Worm (Caenorhabditis elegans): ENCODE data around the gene rle-1.

DNA sequence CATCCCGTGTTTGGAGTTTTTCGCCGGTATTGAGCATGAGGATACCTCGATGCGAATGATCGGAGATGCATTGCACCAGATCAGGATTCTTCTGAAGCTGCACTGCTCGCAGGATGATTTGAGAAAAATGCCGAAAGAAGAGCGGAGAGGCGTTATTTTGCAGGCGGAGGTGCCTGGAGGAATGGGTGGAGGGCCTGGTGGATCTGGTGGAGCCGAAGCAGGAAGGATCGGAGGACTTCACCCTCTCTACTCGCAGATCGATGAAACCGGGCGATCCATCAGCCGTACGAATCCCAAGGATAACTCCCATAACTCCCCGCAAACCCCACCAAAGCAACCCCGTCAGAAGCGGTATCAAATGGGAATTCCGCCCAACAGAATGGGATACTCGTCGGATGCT, 3.1 kb downstream of the rle-1 start:
- TF ChIP-seq npax-4 (tag; optimal IDR thresholded peaks at IDR 0.05) (no peak), odd-2 (tag; optimal IDR thresholded peaks at IDR 0.05) (no peak), K02D7.2 (tag; optimal IDR thresholded peaks at IDR 0.05) (no peak), pha-4 (tag; optimal IDR thresholded peaks at IDR 0.05) (no peak), hlh-15 (tag; optimal IDR thresholded peaks at IDR 0.05) (no peak), hlh-30 (tag; optimal IDR thresholded peaks at IDR 0.05; ENCODE audit: insufficient read depth) (no peak), ceh-6 (GFP tag; optimal IDR thresholded peaks at IDR 0.05) (no peak), pat-9 (tag; optimal IDR thresholded peaks at IDR 0.05) (no peak), pqm-1 (tag; optimal IDR thresholded peaks at IDR 0.05) (no peak)
